Worm (Caenorhabditis elegans): ENCODE data around the gene F32B6.4.
A peak's percentile ranks its signal among the peaks of the same experiment; 100 is the strongest.

The F32B6.4 gene

ce11 chrIV:9855712-9856111 is 36.1 kb downstream of the F32B6.4 start, which contains the start of gene K07F5.12:
K07F5.12 (plus strand) TSS chrIV:9856012.
- TF ChIP-seq nhr-23 (tag; optimal IDR thresholded peaks at IDR 0.05) = no peak
- TF ChIP-seq nhr-12 (tag; optimal IDR thresholded peaks at IDR 0.05) = no peak
- TF ChIP-seq lsy-12 (tag; optimal IDR thresholded peaks at IDR 0.05) = no peak

DNA sequence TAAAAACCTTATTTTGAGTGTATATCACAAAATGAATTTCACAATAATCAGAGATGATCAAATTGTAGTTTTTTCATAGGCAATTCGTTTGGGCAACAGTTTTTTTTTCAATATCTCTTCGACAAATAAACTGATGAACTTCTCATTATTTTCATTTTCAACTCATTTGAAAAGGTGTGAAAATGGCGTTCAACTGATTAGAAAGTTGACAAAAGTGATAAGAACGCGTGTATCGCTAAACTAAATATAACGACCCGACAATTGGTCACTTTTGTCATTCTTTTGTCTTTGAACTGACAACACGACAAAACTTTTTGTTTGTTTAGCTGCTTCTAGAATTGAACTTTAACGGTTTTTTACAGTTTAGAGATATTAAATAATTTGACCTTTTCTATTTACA is 36.9 kb downstream of the F32B6.4 start:
- TF ChIP-seq skn-1 (tag; optimal IDR thresholded peaks at IDR 0.05) (no peak), daf-12 (tag; optimal IDR thresholded peaks at IDR 0.05) (no peak), nhr-12 (tag; optimal IDR thresholded peaks at IDR 0.05) (no peak), elt-2 (tag; optimal IDR thresholded peaks at IDR 0.05) (peak; percentile 64), nhr-76 (tag; optimal IDR thresholded peaks at IDR 0.05) (no peak), R02D3.7 (tag; optimal IDR thresholded peaks at IDR 0.05) (no peak), egl-27 (tag; optimal IDR thresholded peaks at IDR 0.05) (no peak), fkh-2 (tag; optimal IDR thresholded peaks at IDR 0.05) (no peak), pha-4 (tag; optimal IDR thresholded peaks at IDR 0.05) (peak; percentile 73), nhr-43 (tag; optimal IDR thresholded peaks at IDR 0.05; ENCODE audit: poor library complexity, severe bottlenecking) (no peak), unc-62 (GFP tag; optimal IDR thresholded peaks at IDR 0.05) (no peak), pqm-1 (tag; optimal IDR thresholded peaks at IDR 0.05) (peak; percentile 39), lin-39 (tag; optimal IDR thresholded peaks at IDR 0.05) (no peak), aly-2 (tag; optimal IDR thresholded peaks at IDR 0.05) (no peak)

DNA sequence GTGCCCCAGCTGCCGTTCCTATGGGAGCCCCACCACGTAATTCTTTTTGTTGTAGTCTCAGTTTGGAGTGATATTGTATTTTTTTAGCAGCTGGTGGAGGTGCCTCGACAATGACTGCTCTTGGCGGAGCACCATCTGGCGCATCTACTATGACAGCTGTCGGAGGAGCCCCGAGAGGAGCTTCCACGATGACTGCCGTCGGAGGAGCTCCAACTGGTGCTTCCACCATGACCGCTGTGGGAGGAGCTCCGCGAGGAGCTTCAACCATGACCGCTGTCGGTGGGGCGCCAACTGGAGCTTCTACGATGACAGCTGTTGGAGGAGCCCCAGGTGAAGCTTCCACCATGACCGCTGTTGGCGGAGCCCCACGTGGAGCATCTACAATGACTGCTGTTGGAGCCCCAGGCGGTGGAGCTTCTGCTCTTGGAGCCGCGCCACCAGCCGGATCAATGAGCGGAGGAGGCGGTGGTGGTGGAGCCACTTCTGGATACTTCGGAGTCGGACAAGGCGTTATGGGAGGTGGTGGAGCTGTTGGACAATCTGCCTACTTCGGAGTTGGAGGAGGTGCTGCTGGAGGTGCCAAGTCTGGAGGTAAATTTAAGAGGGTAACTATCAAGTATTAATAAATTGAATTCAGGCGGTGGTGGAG is 38.9 kb downstream of the F32B6.4 start:
- TF ChIP-seq nhr-77 (tag; optimal IDR thresholded peaks at IDR 0.05) (no peak), nhr-11 (tag; optimal IDR thresholded peaks at IDR 0.05) (no peak), tbx-2 (tag; optimal IDR thresholded peaks at IDR 0.05) (no peak), egl-5 (tag; optimal IDR thresholded peaks at IDR 0.05) (no peak), unc-62 (GFP tag; optimal IDR thresholded peaks at IDR 0.05) (no peak), fkh-2 (tag; optimal IDR thresholded peaks at IDR 0.05) (no peak), fos-1 (tag; optimal IDR thresholded peaks at IDR 0.05) (no peak), R02D3.7 (tag; optimal IDR thresholded peaks at IDR 0.05) (no peak), mml-1 (tag; optimal IDR thresholded peaks at IDR 0.05) (no peak), nhr-25 (tag; optimal IDR thresholded peaks at IDR 0.05) (no peak), nhr-67 (tag; optimal IDR thresholded peaks at IDR 0.05) (no peak), ztf-4 (tag; optimal IDR thresholded peaks at IDR 0.05) (no peak), nhr-12 (tag; optimal IDR thresholded peaks at IDR 0.05) (no peak), daf-12 (tag; optimal IDR thresholded peaks at IDR 0.05) (no peak), lin-39 (tag; optimal IDR thresholded peaks at IDR 0.05) (no peak), nhr-76 (tag; optimal IDR thresholded peaks at IDR 0.05) (no peak), fkh-10 (GFP tag; optimal IDR thresholded peaks at IDR 0.05) (no peak), nhr-237 (tag; optimal IDR thresholded peaks at IDR 0.05) (no peak)

DNA sequence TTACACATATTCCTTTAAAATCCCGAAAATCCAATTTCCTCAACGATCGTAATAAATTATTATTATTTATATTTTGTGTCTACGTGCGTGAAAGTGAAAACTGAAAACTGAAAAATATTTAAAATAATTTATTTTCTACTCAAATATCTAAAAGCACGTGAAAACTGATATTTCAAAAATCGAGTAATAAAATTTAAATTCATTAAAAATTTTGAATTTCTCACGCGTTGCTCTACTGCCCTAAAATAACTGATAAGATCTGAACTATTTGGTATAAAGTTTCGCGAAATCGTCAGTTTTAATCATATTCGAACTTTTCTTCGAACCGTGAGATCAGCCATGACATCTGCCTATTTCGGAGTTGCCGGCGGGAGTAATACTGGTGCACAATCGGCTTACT is 39.6 kb downstream of the F32B6.4 start, which contains the start of gene ssq-1:
Gene ssq-1 (plus strand): TSS at position 301 of the 400 bp plus-strand sequence.
- TF ChIP-seq unc-39 (tag; optimal IDR thresholded peaks at IDR 0.05) (no peak), daf-12 (tag; optimal IDR thresholded peaks at IDR 0.05) (no peak), fkh-2 (tag; optimal IDR thresholded peaks at IDR 0.05) (no peak)

DNA sequence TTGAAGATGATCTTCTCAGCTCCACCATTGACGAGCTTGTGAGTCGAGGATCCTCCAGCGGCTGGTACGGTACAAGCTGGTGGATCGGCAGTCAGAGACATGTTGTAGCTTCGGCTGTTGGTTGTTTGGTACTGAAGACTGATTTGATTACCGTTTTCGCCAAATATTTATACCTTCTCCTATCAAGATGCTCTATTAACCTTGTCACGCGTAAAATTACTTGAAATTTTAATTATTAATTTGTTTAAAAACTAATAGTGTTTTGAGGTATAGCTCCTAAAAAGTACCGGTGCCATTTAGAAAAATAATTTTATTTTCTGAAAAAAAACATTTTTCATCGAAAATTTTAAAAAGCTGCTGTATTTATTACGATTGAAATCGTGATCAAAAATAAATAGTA is 40.9 kb downstream of the F32B6.4 start, which contains the start of gene ssp-10:
Gene ssp-10 (minus strand): TSS at position 101 of the 400 bp plus-strand sequence.
- TF ChIP-seq nfya-1 (tag; optimal IDR thresholded peaks at IDR 0.05; ENCODE audit: insufficient read depth) (no peak), tbx-2 (tag; optimal IDR thresholded peaks at IDR 0.05) (no peak), R02D3.7 (tag; optimal IDR thresholded peaks at IDR 0.05) (no peak), ZK546.5 (tag; optimal IDR thresholded peaks at IDR 0.05) (no peak), ama-1 (optimal IDR thresholded peaks at IDR 0.05) (no peak), egl-27 (tag; optimal IDR thresholded peaks at IDR 0.05) (no peak), ztf-4 (tag; optimal IDR thresholded peaks at IDR 0.05) (no peak), egl-5 (tag; optimal IDR thresholded peaks at IDR 0.05) (no peak), nhr-23 (tag; optimal IDR thresholded peaks at IDR 0.05) (no peak), fkh-2 (tag; optimal IDR thresholded peaks at IDR 0.05) (no peak)

- TF ChIP-seq nhr-28 (tag; optimal IDR thresholded peaks at IDR 0.05) = no peak
- no peak for TF ChIP-seq fkh-2 (tag; optimal IDR thresholded peaks at IDR 0.05)
- TF ChIP-seq nhr-43 (tag; optimal IDR thresholded peaks at IDR 0.05; ENCODE audit: poor library complexity, severe bottlenecking) = no peak
- no peak for TF ChIP-seq jun-1 (tag; optimal IDR thresholded peaks at IDR 0.05)
Observed at ce11 chrIV:9849624-9850023, 42.2 kb downstream of the F32B6.4 start, which contains the start of gene K07F5.8. K07F5.8 (minus strand) TSS chrIV:9849724.
